Worm (Caenorhabditis elegans): ENCODE results near the gene K10H10.10.

K10H10.10 gene

ce11 chrII:14515017-14515416, 7.5 kb downstream of the K10H10.10 start, which contains the start of gene K10H10.9:
K10H10.9 (minus strand) TSS chrII:14515117.
- no peak for TF ChIP-seq klf-2 (GFP tag; conservative IDR thresholded peaks at IDR 0.05)
- no peak for TF ChIP-seq ref-1 (GFP tag; conservative IDR thresholded peaks at IDR 0.05)

- TF ChIP-seq flt-1 (GFP tag; IDR thresholded peaks at IDR 0.05) (no peak), klf-2 (GFP tag; conservative IDR thresholded peaks at IDR 0.05) (no peak), ztf-29 (GFP tag; IDR thresholded peaks at IDR 0.05) (no peak)
Observed at ce11 chrII:14522037-14522436, 14.5 kb downstream of the K10H10.10 start, which contains the start of gene btb-19. btb-19 (minus strand) TSS chrII:14522137.

ce11 chrII:14523070-14523572, 15.6 kb downstream of the K10H10.10 start, which contains the start of gene btb-20:
btb-20 (minus strand) TSS chrII:14523522.
- no peak for TF ChIP-seq tab-1 (GFP tag; IDR thresholded peaks at IDR 0.05)
- no peak for TF ChIP-seq ztf-23 (GFP tag; IDR thresholded peaks at IDR 0.05)
- no peak for TF ChIP-seq med-1 (GFP tag; optimal IDR thresholded peaks at IDR 0.05; ENCODE audit: insufficient read depth)

ce11 chrII:14523645-14524223, 16.2 kb downstream of the K10H10.10 start, which contains the start of gene pot-2:
pot-2 (plus strand) TSS chrII:14524173.
- no peak for TF ChIP-seq ztf-29 (GFP tag; IDR thresholded peaks at IDR 0.05)
- no peak for TF ChIP-seq cog-1 (tag; optimal IDR thresholded peaks at IDR 0.05)
- TF ChIP-seq flt-1 (GFP tag; IDR thresholded peaks at IDR 0.05): no peak
- TF ChIP-seq med-1 (GFP tag; optimal IDR thresholded peaks at IDR 0.05; ENCODE audit: insufficient read depth): no peak
- no peak for TF ChIP-seq ref-1 (GFP tag; conservative IDR thresholded peaks at IDR 0.05)
- no peak for TF ChIP-seq T22C8.4 (GFP tag; IDR thresholded peaks at IDR 0.05)
- TF ChIP-seq klf-2 (GFP tag; conservative IDR thresholded peaks at IDR 0.05): no peak
- no peak for TF ChIP-seq ztf-23 (GFP tag; IDR thresholded peaks at IDR 0.05)
- TF ChIP-seq tab-1 (GFP tag; IDR thresholded peaks at IDR 0.05): no peak

DNA sequence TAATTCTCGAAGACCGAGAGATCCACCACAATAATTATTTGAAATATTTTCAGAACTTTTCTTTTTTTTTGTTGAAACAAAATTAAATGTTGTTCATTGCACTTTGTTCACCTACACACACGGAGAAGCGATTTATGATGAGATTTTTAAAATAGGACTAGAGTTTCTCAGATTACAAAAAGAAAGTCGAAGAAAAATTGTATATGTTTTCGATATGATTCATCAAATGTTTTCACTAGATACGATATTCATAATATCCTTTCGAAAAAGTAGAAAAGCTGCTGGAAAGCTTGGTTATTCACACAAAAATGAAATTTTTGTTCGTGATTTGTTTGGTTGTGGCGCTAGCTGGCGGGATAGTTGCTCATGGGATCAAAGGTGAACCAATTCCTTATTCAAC, 17.4 kb downstream of the K10H10.10 start, which contains the start of gene F57C2.4:
TSS of gene F57C2.4 (plus strand) at position 301 of the 400 bp plus-strand sequence.
- TF ChIP-seq cog-1 (tag; optimal IDR thresholded peaks at IDR 0.05) (no peak), med-1 (GFP tag; optimal IDR thresholded peaks at IDR 0.05; ENCODE audit: insufficient read depth) (no peak), ref-1 (GFP tag; conservative IDR thresholded peaks at IDR 0.05) (no peak), tab-1 (GFP tag; IDR thresholded peaks at IDR 0.05) (no peak), ztf-29 (GFP tag; IDR thresholded peaks at IDR 0.05) (no peak), T22C8.4 (GFP tag; IDR thresholded peaks at IDR 0.05) (no peak), ztf-23 (GFP tag; IDR thresholded peaks at IDR 0.05) (no peak), flt-1 (GFP tag; IDR thresholded peaks at IDR 0.05) (no peak), klf-2 (GFP tag; conservative IDR thresholded peaks at IDR 0.05) (no peak)

ce11 chrII:14527104-14527503, 19.5 kb downstream of the K10H10.10 start:
- TF ChIP-seq cog-1 (tag; optimal IDR thresholded peaks at IDR 0.05): no peak

ce11 chrII:14528233-14528802, 20.8 kb downstream of the K10H10.10 start, which contains the start of the genes F57C2.5 and spat-1:
F57C2.5 (minus strand) TSS chrII:14528239.
spat-1 (plus strand) TSS chrII:14528752.
- TF ChIP-seq klf-2 (GFP tag; conservative IDR thresholded peaks at IDR 0.05): peak; percentile 67; the same call in 1 of the 2 replicates
- no peak for TF ChIP-seq tab-1 (GFP tag; IDR thresholded peaks at IDR 0.05)
- peak; percentile 63 for TF ChIP-seq ztf-23 (GFP tag; IDR thresholded peaks at IDR 0.05)
- TF ChIP-seq cog-1 (tag; optimal IDR thresholded peaks at IDR 0.05): peak; percentile 93
- TF ChIP-seq T22C8.4 (GFP tag; IDR thresholded peaks at IDR 0.05): no peak
- 0 out of 2 replicates have a peak, but pooled peaks have one; percentile 6 for TF ChIP-seq flt-1 (GFP tag; IDR thresholded peaks at IDR 0.05)
- no peak for TF ChIP-seq ref-1 (GFP tag; conservative IDR thresholded peaks at IDR 0.05)
- TF ChIP-seq ztf-29 (GFP tag; IDR thresholded peaks at IDR 0.05): no peak

- TF ChIP-seq T22C8.4 (GFP tag; IDR thresholded peaks at IDR 0.05) (no peak), cog-1 (tag; optimal IDR thresholded peaks at IDR 0.05) (no peak), med-1 (GFP tag; optimal IDR thresholded peaks at IDR 0.05; ENCODE audit: insufficient read depth) (no peak), ref-1 (GFP tag; conservative IDR thresholded peaks at IDR 0.05) (no peak), klf-2 (GFP tag; conservative IDR thresholded peaks at IDR 0.05) (no peak), ztf-29 (GFP tag; IDR thresholded peaks at IDR 0.05) (no peak), flt-1 (GFP tag; IDR thresholded peaks at IDR 0.05) (no peak), tab-1 (GFP tag; IDR thresholded peaks at IDR 0.05) (no peak), ztf-23 (GFP tag; IDR thresholded peaks at IDR 0.05) (no peak)
Observed at ce11 chrII:14534000-14534399, 26.4 kb downstream of the K10H10.10 start, which contains the start of gene C04H5.1. C04H5.1 (plus strand) TSS chrII:14534300.

- TF ChIP-seq ztf-29 (GFP tag; IDR thresholded peaks at IDR 0.05) (no peak), flt-1 (GFP tag; IDR thresholded peaks at IDR 0.05) (no peak), klf-2 (GFP tag; conservative IDR thresholded peaks at IDR 0.05) (no peak), med-1 (GFP tag; optimal IDR thresholded peaks at IDR 0.05; ENCODE audit: insufficient read depth) (no peak), tab-1 (GFP tag; IDR thresholded peaks at IDR 0.05) (no peak), cog-1 (tag; optimal IDR thresholded peaks at IDR 0.05) (no peak), ref-1 (GFP tag; conservative IDR thresholded peaks at IDR 0.05) (no peak), ztf-23 (GFP tag; IDR thresholded peaks at IDR 0.05) (no peak), T22C8.4 (GFP tag; IDR thresholded peaks at IDR 0.05) (no peak)
Observed at ce11 chrII:14537728-14538127, 30.2 kb downstream of the K10H10.10 start, which contains the start of the genes clec-147 and C04H5.7. clec-147 (minus strand) TSS chrII:14537828. C04H5.7 (plus strand) TSS chrII:14537946.

DNA sequence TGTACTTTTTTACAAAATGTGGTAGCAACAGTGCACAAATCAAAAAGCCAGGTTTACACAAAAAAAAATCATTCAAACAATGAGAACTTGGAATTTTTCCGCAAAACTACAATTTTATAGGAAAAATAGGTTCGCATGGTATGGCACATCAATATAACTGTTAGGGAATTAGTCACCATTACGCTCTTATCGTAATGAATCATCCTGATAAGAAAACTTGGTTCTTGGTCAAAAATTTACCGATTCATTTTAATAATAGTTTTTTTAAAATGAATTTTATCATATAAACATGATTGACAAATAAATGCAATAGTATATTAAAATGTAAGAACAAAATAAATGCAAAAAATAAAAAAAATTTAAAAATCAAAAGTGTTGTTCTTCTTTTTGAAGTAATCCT, 33.0 kb downstream of the K10H10.10 start:
- TF ChIP-seq ztf-23 (GFP tag; IDR thresholded peaks at IDR 0.05): no peak
- TF ChIP-seq T22C8.4 (GFP tag; IDR thresholded peaks at IDR 0.05): no peak
- TF ChIP-seq cog-1 (tag; optimal IDR thresholded peaks at IDR 0.05): no peak
- no peak for TF ChIP-seq ref-1 (GFP tag; conservative IDR thresholded peaks at IDR 0.05)
- no peak for TF ChIP-seq ztf-29 (GFP tag; IDR thresholded peaks at IDR 0.05)
- no peak for TF ChIP-seq med-1 (GFP tag; optimal IDR thresholded peaks at IDR 0.05; ENCODE audit: insufficient read depth)
- no peak for TF ChIP-seq klf-2 (GFP tag; conservative IDR thresholded peaks at IDR 0.05)
- no peak for TF ChIP-seq tab-1 (GFP tag; IDR thresholded peaks at IDR 0.05)
- no peak for TF ChIP-seq flt-1 (GFP tag; IDR thresholded peaks at IDR 0.05)
